Worm (Caenorhabditis elegans): ENCODE data around the gene ugt-52.

DNA sequence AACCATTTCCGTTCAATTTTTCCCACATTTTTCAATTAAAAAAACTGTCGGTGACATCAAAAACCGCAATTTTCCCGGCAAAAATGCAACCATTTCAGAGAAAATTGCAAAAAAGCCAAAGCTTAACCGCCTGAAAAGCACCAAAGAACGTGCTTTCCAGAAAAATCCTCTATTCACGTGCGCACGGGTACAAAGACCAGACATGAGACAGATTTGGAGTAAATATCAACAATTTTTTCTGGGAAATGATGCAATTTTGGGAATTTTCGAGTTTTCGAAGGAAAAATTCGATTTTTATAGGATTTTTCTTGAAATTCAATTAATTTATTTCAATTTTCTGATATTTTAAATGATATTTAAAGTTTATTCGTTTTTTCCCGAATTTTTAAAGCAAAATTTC, 50.5 kb downstream of the ugt-52 start:
- TF ChIP-seq ceh-9 (tag; optimal IDR thresholded peaks at IDR 0.05) (no peak), pha-4 (tag; optimal IDR thresholded peaks at IDR 0.05) (no peak), pag-3 (tag; optimal IDR thresholded peaks at IDR 0.05; ENCODE audit: borderline replicate concordance) (no peak), ama-1 (optimal IDR thresholded peaks at IDR 0.05) (no peak)
